Worm (Caenorhabditis elegans): ENCODE measurements around the gene irld-25.
"Not testable (repeated sequence)": the region's sequence is repeated elsewhere in the genome, so short reads cannot be mapped to it uniquely, and the experiment has no call there.

Gene irld-25

DNA sequence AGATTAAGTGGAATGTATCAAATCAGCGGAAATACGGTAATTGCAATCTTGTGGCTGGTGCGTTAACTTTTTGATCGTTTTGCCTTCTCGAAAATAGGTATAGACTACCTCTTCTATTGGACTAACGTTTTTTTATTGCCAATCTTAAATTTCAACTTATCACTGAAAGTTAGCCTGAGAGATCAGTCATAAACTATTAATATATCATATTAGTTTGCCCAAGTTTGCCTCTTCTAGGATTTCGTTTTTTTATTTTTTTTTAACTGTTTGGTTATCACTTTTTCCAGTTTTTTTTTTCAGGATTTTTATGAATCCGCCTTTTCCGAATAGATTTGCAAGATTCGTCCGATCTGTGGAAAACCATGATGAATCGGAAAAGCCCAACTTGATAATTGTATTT, 23.0 kb downstream of the irld-25 start, which contains the start of gene kin-30:
TSS of gene kin-30 (plus strand) at position 301 of the 400 bp plus-strand sequence.
- TF ChIP-seq peb-1 (tag; optimal IDR thresholded peaks at IDR 0.05) (no peak), F13H6.1 (tag; optimal IDR thresholded peaks at IDR 0.05) (no peak), ama-1 (optimal IDR thresholded peaks at IDR 0.05) (no peak), gmeb-1 (tag; optimal IDR thresholded peaks at IDR 0.05) (no peak), crh-2 (tag; optimal IDR thresholded peaks at IDR 0.05) (no peak), ceh-82 (tag; optimal IDR thresholded peaks at IDR 0.05) (no peak), lin-39 (tag; optimal IDR thresholded peaks at IDR 0.05) (no peak), nhr-77 (tag; optimal IDR thresholded peaks at IDR 0.05) (no peak), ztf-11 (tag; optimal IDR thresholded peaks at IDR 0.05) (no peak), blmp-1 (tag; optimal IDR thresholded peaks at IDR 0.05; ENCODE audit: insufficient read depth) (no peak), nhr-6 (tag; optimal IDR thresholded peaks at IDR 0.05) (no peak), nhr-10 (tag; optimal IDR thresholded peaks at IDR 0.05) (no peak), sem-4 (tag; optimal IDR thresholded peaks at IDR 0.05) (no peak), snpc-4 (tag; optimal IDR thresholded peaks at IDR 0.05) (no peak), alr-1 (tag; optimal IDR thresholded peaks at IDR 0.05) (no peak), lsy-2 (tag; optimal IDR thresholded peaks at IDR 0.05) (no peak), nhr-12 (tag; optimal IDR thresholded peaks at IDR 0.05) (no peak)

DNA sequence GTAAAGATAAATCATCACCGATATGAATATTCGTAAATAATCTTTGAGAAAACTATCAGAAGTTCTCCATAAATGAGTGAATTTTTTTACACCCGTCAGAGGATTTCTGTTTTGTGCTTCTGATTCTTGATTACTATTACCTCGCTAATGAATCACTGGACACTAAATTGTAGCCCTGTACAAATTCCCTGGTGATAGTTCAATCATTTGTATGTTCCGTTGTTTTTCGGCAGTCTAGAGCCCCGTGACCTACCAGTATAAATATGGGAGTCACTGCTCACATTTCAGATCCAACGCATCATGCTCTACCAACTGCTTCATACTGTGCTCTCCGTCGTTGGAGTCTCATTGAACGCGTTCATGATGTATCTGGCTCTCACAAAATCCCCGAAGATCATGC, 28.9 kb downstream of the irld-25 start, which contains the start of gene srd-28:
TSS of gene srd-28 (plus strand) at position 301 of the 400 bp plus-strand sequence.
- TF ChIP-seq unc-39 (tag; optimal IDR thresholded peaks at IDR 0.05); sma-9 (GFP tag; optimal IDR thresholded peaks at IDR 0.05); sma-9 (tag; optimal IDR thresholded peaks at IDR 0.05); nhr-23 (tag; optimal IDR thresholded peaks at IDR 0.05): not testable (repeated sequence)

DNA sequence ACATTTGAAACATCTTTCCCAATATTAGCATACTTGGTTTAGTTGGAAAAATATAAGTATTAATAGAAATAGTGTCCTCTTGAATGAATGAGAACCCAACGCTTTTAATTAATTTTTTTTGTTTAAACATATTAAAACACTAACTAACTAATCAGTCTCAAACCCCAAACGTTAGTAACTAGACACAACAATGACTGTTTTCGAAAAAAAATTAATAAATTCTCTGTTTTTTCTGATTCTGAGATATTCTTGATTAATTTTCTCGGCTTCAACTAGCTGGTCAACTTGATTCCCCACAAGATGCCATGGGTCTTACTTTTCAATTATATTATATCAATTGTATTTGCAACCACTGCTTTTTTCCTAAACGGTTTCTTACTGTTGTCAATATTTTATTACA, 30.7 kb downstream of the irld-25 start, which contains the start of gene srbc-76:
TSS of gene srbc-76 (plus strand) at position 301 of the 400 bp plus-strand sequence.
- TF ChIP-seq nhr-12 (tag; optimal IDR thresholded peaks at IDR 0.05) (no peak), unc-62 (GFP tag; optimal IDR thresholded peaks at IDR 0.05) (no peak), sma-3 (GFP tag; optimal IDR thresholded peaks at IDR 0.05) (no peak)

DNA sequence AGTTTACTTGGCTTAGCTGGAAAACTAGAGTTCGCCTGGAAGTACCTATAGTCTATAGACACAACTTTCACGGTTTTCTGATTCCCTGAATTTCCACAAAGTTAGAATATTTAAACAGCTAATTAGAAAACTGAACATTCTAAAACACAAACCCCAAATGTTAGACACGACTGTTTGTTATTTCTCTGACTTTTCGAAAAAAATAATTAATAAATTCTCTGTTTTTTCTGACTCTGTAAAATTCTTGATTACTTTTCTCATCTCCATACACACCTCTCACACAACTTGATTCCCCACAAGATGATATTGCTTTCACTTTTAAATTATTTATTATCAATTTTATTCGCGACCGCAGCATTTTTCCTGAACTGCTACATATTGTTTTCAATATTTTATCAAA, 32.1 kb downstream of the irld-25 start, which contains the start of gene srbc-75:
TSS of gene srbc-75 (plus strand) at position 301 of the 400 bp plus-strand sequence.
- TF ChIP-seq ceh-16 (tag; optimal IDR thresholded peaks at IDR 0.05) (no peak), unc-55 (GFP tag; optimal IDR thresholded peaks at IDR 0.05) (no peak), unc-62 (GFP tag; optimal IDR thresholded peaks at IDR 0.05) (no peak), R02D3.7 (tag; optimal IDR thresholded peaks at IDR 0.05) (no peak), lin-13 (GFP tag; optimal IDR thresholded peaks at IDR 0.05) (no peak), skn-1 (tag; optimal IDR thresholded peaks at IDR 0.05) (no peak)

DNA sequence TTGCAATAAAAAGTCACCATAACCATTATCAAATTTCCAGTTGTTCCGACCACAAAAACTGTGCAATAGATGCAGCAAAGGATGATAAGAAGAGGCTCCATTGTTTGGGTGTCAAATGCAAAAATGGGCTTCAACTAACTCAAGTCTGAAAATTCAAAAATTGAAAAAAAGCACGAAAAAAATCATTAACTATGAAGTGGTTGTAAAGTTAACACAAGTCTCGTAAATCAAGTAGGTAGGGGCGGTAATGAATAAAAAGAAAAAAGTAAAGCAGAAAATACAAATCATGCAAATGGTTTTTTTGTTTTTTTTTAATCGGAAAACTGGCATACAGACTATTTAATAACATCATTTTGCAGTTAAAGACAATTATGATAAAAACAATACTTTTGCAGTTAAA, 35.2 kb downstream of the irld-25 start, which contains the start of gene srsx-39:
TSS of gene srsx-39 (minus strand) at position 101 of the 400 bp plus-strand sequence.
- not testable (repeated sequence) for TF ChIP-seq nhr-25, elt-1, egl-27 (tag; optimal IDR thresholded peaks at IDR 0.05)

DNA sequence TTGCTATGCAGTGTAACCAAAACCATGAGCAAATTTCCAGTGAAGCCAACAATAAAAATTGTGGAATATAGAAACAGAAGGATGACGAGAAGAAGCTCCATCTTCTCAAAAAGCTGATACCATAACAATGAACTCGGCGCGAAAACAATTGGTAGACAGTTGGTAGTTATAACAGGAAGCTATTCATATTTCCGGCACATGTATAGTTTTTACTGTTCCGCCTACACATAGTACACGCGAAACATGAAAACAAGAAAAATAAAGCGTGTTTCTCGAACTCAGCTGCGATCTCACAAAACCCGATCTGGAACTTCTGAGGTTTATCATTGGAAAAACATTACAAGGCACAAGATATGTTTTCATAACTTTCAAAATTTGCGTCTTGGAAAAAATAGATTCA, 37.6 kb downstream of the irld-25 start, which contains the start of gene srsx-37:
TSS of gene srsx-37 (minus strand) at position 101 of the 400 bp plus-strand sequence.
- no peak for TF ChIP-seq skn-1 (tag; optimal IDR thresholded peaks at IDR 0.05)
- no peak for TF ChIP-seq ztf-4 (tag; optimal IDR thresholded peaks at IDR 0.05)
- TF ChIP-seq unc-39 (tag; optimal IDR thresholded peaks at IDR 0.05) = no peak
- no peak for TF ChIP-seq F13H6.1 (tag; optimal IDR thresholded peaks at IDR 0.05)
- TF ChIP-seq zag-1 (tag; optimal IDR thresholded peaks at IDR 0.05) = no peak
- TF ChIP-seq ZK546.5 (tag; optimal IDR thresholded peaks at IDR 0.05) = no peak
- no peak for TF ChIP-seq ztf-1 (GFP tag; conservative IDR thresholded peaks at IDR 0.05)
- no peak for TF ChIP-seq nhr-25 (tag; optimal IDR thresholded peaks at IDR 0.05)
